Fruit fly (Drosophila melanogaster): ENCODE measurements around the gene CG43246.

Gene CG43246

DNA sequence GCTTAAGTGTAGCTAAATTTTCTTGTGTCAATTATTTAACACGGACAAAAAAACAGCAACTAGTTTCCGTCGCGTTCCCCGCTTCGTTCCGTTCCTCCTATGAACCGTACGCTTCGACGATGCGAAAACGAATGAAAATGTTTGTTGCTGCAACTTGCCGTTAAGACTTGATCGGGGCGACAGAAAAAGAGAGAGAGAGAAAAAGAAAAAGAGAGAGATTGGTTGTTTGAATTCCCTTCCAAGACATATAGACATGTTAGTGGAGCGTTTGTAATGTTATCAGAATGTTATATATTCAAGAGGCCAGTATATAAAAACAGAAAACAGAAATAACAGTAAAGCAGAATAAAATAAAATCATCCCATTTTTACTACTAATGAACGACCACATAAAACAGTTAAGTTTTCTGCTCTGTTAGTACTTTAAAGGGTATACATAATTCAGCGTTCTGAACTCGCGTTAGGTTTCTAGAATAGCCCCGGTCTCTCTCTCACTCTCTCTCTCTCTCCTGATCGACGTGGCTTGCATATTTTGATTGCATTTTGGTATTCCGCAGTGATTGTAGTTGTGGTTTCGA is 14.5 kb downstream of the CG43246 start, which contains the start of gene Gbs-70E (continued):
- TF ChIP-seq CG10274 (GFP tag; optimal IDR thresholded peaks at IDR 0.05), result peak; percentile 71
- peak; percentile 80 for TF ChIP-seq gsb (GFP tag; IDR thresholded peaks at IDR 0.05)
- peak; percentile 84 for TF ChIP-seq ATbp (GFP tag; optimal IDR thresholded peaks at IDR 0.05)
- TF ChIP-seq pan (optimal IDR thresholded peaks at IDR 0.05), result no peak
- peak in 1 of 2 experiments; percentile 93 for TF ChIP-seq pan (GFP tag; optimal IDR thresholded peaks at IDR 0.05 in 1 of 2, IDR thresholded peaks at IDR 0.05 in 1 of 2)
- TF ChIP-seq CG1792 (GFP tag; optimal IDR thresholded peaks at IDR 0.05), result peak; percentile 64
- peak; percentile 79 for TF ChIP-seq Hand (GFP tag; optimal IDR thresholded peaks at IDR 0.05)
- TF ChIP-seq CG1529 (GFP tag; optimal IDR thresholded peaks at IDR 0.05), result peak; percentile 88
- TF ChIP-seq cas (GFP tag; IDR thresholded peaks at IDR 0.05), result peak; percentile 73; the same call in 1 of the 2 replicates
- TF ChIP-seq CG7556 (GFP tag; optimal IDR thresholded peaks at IDR 0.05), result peak; percentile 93
- peak; percentile 86 for TF ChIP-seq CG2875 (GFP tag; optimal IDR thresholded peaks at IDR 0.05)
- TF ChIP-seq CG10267 (tag; optimal IDR thresholded peaks at IDR 0.05), result peak; percentile 90
- TF ChIP-seq CG11456 (GFP tag; IDR thresholded peaks at IDR 0.05), result peak; percentile 80; the same call in 1 of the 3 replicates
- TF ChIP-seq gce (GFP tag; IDR thresholded peaks at IDR 0.05), result 0 out of 3 replicates have a peak, but pooled peaks have one; percentile 69
- TF ChIP-seq otp (GFP tag; IDR thresholded peaks at IDR 0.05), result peak; percentile 77
- peak; percentile 90 for TF ChIP-seq CG14014 (GFP tag; IDR thresholded peaks at IDR 0.05)
- peak; percentile 87 for TF ChIP-seq caup (GFP tag; optimal IDR thresholded peaks at IDR 0.05; ENCODE audit: severe bottlenecking)
- TF ChIP-seq Scr (GFP tag; IDR thresholded peaks at IDR 0.05; ENCODE audit: partially characterized antibody), result 0 out of 2 replicates have a peak, but pooled peaks have one; percentile 38
- TF ChIP-seq wor (GFP tag; IDR thresholded peaks at IDR 0.05), result peak; percentile 87
- peak; percentile 94 for TF ChIP-seq lbe (GFP tag; optimal IDR thresholded peaks at IDR 0.05)
- peak; percentile 88 for TF ChIP-seq jumu (GFP tag; optimal IDR thresholded peaks at IDR 0.05)
- TF ChIP-seq sd (tag; optimal IDR thresholded peaks at IDR 0.05), result peak; percentile 85
- peak; percentile 95 for TF ChIP-seq CG30403 (GFP tag; optimal IDR thresholded peaks at IDR 0.05)
- TF ChIP-seq Myb (GFP tag; optimal IDR thresholded peaks at IDR 0.05), result peak; percentile 80
- peak; percentile 82 for TF ChIP-seq repo (GFP tag; optimal IDR thresholded peaks at IDR 0.05)
- peak; percentile 97 for TF ChIP-seq vvl (GFP tag; IDR thresholded peaks at IDR 0.05)
- peak; percentile 91 for TF ChIP-seq CG10462 (GFP tag; optimal IDR thresholded peaks at IDR 0.05)
- 0 out of 2 replicates have a peak, but pooled peaks have one; percentile 52 for TF ChIP-seq Lim3 (GFP tag; IDR thresholded peaks at IDR 0.05)
- TF ChIP-seq CG1602 (GFP tag; optimal IDR thresholded peaks at IDR 0.05), result peak; percentile 89
- no peak for TF ChIP-seq CG8478 (optimal IDR thresholded peaks at IDR 0.05)
- peak; percentile 1 for TF ChIP-seq Dp (GFP tag; optimal IDR thresholded peaks at IDR 0.05)
- peak; percentile 78 for TF ChIP-seq MTF-1 (GFP tag; optimal IDR thresholded peaks at IDR 0.05; ENCODE audit: borderline replicate concordance)
- peak; percentile 68 for TF ChIP-seq Usf (GFP tag; optimal IDR thresholded peaks at IDR 0.05)
- TF ChIP-seq ttk (GFP tag; IDR thresholded peaks at IDR 0.05), result peak; percentile 92
- peak; percentile 89 to 93 for TF ChIP-seq chif (GFP tag; optimal IDR thresholded peaks at IDR 0.05)
- peak; percentile 85 for TF ChIP-seq NfI (GFP tag; optimal IDR thresholded peaks at IDR 0.05)
- peak; percentile 66; the same call in 1 of the 2 replicates for TF ChIP-seq danr (GFP tag; IDR thresholded peaks at IDR 0.05)
- peak; percentile 91 for TF ChIP-seq CG12219 (GFP tag; optimal IDR thresholded peaks at IDR 0.05)
- TF ChIP-seq CG15011 (GFP tag; optimal IDR thresholded peaks at IDR 0.05), result peak; percentile 83
- TF ChIP-seq cato (GFP tag; optimal IDR thresholded peaks at IDR 0.05; ENCODE audit: borderline replicate concordance), result peak; percentile 85
- TF ChIP-seq btn (GFP tag; optimal IDR thresholded peaks at IDR 0.05), result peak; percentile 79
- TF ChIP-seq rib (GFP tag; IDR thresholded peaks at IDR 0.05), result peak; percentile 88
- TF ChIP-seq CG15269 (tag; optimal IDR thresholded peaks at IDR 0.05), result peak; percentile 93
- TF ChIP-seq ase (GFP tag; IDR thresholded peaks at IDR 0.05), result peak; percentile 78; the same call in 2 of the 3 replicates
- no peak for TF ChIP-seq Dip2 (GFP tag; IDR thresholded peaks at IDR 0.05)
- TF ChIP-seq Med (GFP tag), result peak; percentile 97
- TF ChIP-seq CG6765 (GFP tag; optimal IDR thresholded peaks at IDR 0.05), result peak; percentile 80
- TF ChIP-seq Spps (tag; optimal IDR thresholded peaks at IDR 0.05), result peak; percentile 89
- TF ChIP-seq CG13424 (tag; optimal IDR thresholded peaks at IDR 0.05), result peak; percentile 93
- peak; percentile 84 for TF ChIP-seq Gug (GFP tag; IDR thresholded peaks at IDR 0.05)
